Worm (Caenorhabditis elegans) whole organism, late embryonic: ENCODE results near the gene F58F9.1.
A peak's percentile ranks its signal among the peaks of the same experiment; 100 is the strongest.

Experiments used
- C38D4.7 ChIP-seq: fragments of 200-800 bp; sonication (Bioruptor generic); optimal IDR thresholded peaks from 2 replicates; lab custom pipeline; 2018; ENCODE audit warnings: mild to moderate bottlenecking, missing genetic modification characterization, moderate library complexity, missing compliant biosample characterization
- F13H6.1 ChIP-seq: sonication (generic microtip); optimal IDR thresholded peaks from 2 replicates; lab custom pipeline; 2016; ENCODE audit warnings: missing genetic modification characterization, missing compliant biosample characterization
- K02D7.2 ChIP-seq: sonication (generic microtip); optimal IDR thresholded peaks from 2 replicates; lab custom pipeline; 2017; ENCODE audit warnings: mild to moderate bottlenecking, missing genetic modification characterization, missing compliant biosample characterization
- K09A11.1 ChIP-seq: sonication (generic microtip); optimal IDR thresholded peaks from 2 replicates; lab custom pipeline; 2017; ENCODE audit warnings: antibody characterized with exemption, mild to moderate bottlenecking, missing genetic modification characterization, missing compliant biosample characterization; ENCODE audit not compliant: insufficient read depth
- ahr-1 ChIP-seq: sonication (generic microtip); optimal IDR thresholded peaks from 2 replicates; lab custom pipeline; 2016; ENCODE audit warnings: missing genetic modification characterization, missing compliant biosample characterization
- ama-1 ChIP-seq: fragments of 150-350 bp; optimal IDR thresholded peaks from 2 replicates; lab custom pipeline; 2014
- ceh-14 ChIP-seq: sonication (generic microtip); optimal IDR thresholded peaks from 2 replicates; lab custom pipeline; 2016; ENCODE audit warnings: missing genotype, missing genetic modification characterization, missing compliant biosample characterization
- ceh-19 ChIP-seq: fragments of 200-800 bp; sonication (Bioruptor generic); optimal IDR thresholded peaks from 2 replicates; lab custom pipeline; 2018; ENCODE audit warnings: mild to moderate bottlenecking, missing genetic modification characterization, missing compliant biosample characterization
- ceh-2 ChIP-seq: sonication (generic microtip); optimal IDR thresholded peaks from 2 replicates; lab custom pipeline; 2016; ENCODE audit warnings: missing genotype, missing genetic modification characterization, missing compliant biosample characterization
- ceh-22 ChIP-seq: sonication (generic microtip); optimal IDR thresholded peaks from 2 replicates; lab custom pipeline; 2017; ENCODE audit warnings: missing biosample characterization, missing genetic modification characterization
- ceh-24 ChIP-seq: sonication (generic microtip); optimal IDR thresholded peaks from 2 replicates; lab custom pipeline; 2016; ENCODE audit warnings: mild to moderate bottlenecking, missing genetic modification characterization, missing compliant biosample characterization
- ceh-30 ChIP-seq: fragments of 150-350 bp; optimal IDR thresholded peaks from 2 replicates; lab custom pipeline; 2014; ENCODE audit warnings: missing biosample characterization, missing genetic modification characterization
- ceh-31 ChIP-seq: sonication (generic microtip); optimal IDR thresholded peaks from 2 replicates; lab custom pipeline; 2016; ENCODE audit warnings: missing genetic modification characterization, missing compliant biosample characterization
- ceh-48 ChIP-seq: sonication (generic microtip); optimal IDR thresholded peaks from 2 replicates; lab custom pipeline; 2016; ENCODE audit warnings: missing genetic modification characterization, inconsistent platforms, missing compliant biosample characterization
- ceh-6 ChIP-seq: fragments of 200-800 bp; sonication (Bioruptor generic); optimal IDR thresholded peaks from 2 replicates; lab custom pipeline; 2018; ENCODE audit warnings: mild to moderate bottlenecking, missing genetic modification characterization, missing compliant biosample characterization
- ceh-9 ChIP-seq: sonication (generic microtip); optimal IDR thresholded peaks from 2 replicates; lab custom pipeline; 2016; ENCODE audit warnings: mild to moderate bottlenecking, missing genetic modification characterization, inconsistent platforms, missing compliant biosample characterization
- che-1 ChIP-seq: sonication (generic microtip); optimal IDR thresholded peaks from 2 replicates; lab custom pipeline; 2016; ENCODE audit warnings: mild to moderate bottlenecking, missing genetic modification characterization, missing compliant biosample characterization
- dve-1 ChIP-seq: sonication (generic microtip); optimal IDR thresholded peaks from 2 replicates; lab custom pipeline; 2017; ENCODE audit warnings: antibody characterized with exemption, mild to moderate bottlenecking, missing genetic modification characterization, missing compliant biosample characterization
- elt-2 ChIP-seq: sonication (generic microtip); optimal IDR thresholded peaks from 2 replicates; lab custom pipeline; 2016; ENCODE audit warnings: missing genetic modification reagents, missing genetic modification characterization, missing compliant biosample characterization
- elt-4 ChIP-seq: sonication (generic microtip); optimal IDR thresholded peaks from 2 replicates; lab custom pipeline; 2016; ENCODE audit warnings: missing genetic modification characterization, missing compliant biosample characterization
- fkh-10 ChIP-seq: fragments of 150-350 bp; optimal IDR thresholded peaks from 2 replicates; lab custom pipeline; 2014; ENCODE audit warnings: missing biosample characterization, missing genetic modification reagents, missing genetic modification characterization
- fkh-6 ChIP-seq: sonication (generic microtip); optimal IDR thresholded peaks from 2 replicates; lab custom pipeline; 2016; ENCODE audit warnings: missing genetic modification characterization, missing compliant biosample characterization
- hlh-30 ChIP-seq: sonication (generic microtip); optimal IDR thresholded peaks from 2 replicates; lab custom pipeline; 2017; ENCODE audit warnings: antibody characterized with exemption, missing genetic modification characterization, missing compliant biosample characterization; ENCODE audit not compliant: insufficient read depth
- hlh-6 ChIP-seq: sonication (generic microtip); optimal IDR thresholded peaks from 2 replicates; lab custom pipeline; 2016; ENCODE audit warnings: missing genotype, missing genetic modification characterization, missing compliant biosample characterization
- hlh-8 ChIP-seq: sonication (generic microtip); optimal IDR thresholded peaks from 2 replicates; lab custom pipeline; 2016; ENCODE audit warnings: missing genotype, missing genetic modification characterization, missing compliant biosample characterization
- mec-3 ChIP-seq: sonication (generic microtip); optimal IDR thresholded peaks from 2 replicates; lab custom pipeline; 2016; ENCODE audit warnings: borderline replicate concordance, missing genetic modification characterization, missing compliant biosample characterization
- nhr-232 ChIP-seq: sonication (generic microtip); optimal IDR thresholded peaks from 2 replicates; lab custom pipeline; 2016; ENCODE audit warnings: missing genetic modification characterization, missing compliant biosample characterization
- npax-4 ChIP-seq: sonication (generic microtip); optimal IDR thresholded peaks from 2 replicates; lab custom pipeline; 2016; ENCODE audit warnings: missing genetic modification characterization, missing compliant biosample characterization
- odd-2 ChIP-seq: sonication (generic microtip); optimal IDR thresholded peaks from 2 replicates; lab custom pipeline; 2017; ENCODE audit warnings: antibody characterized with exemption, mild to moderate bottlenecking, missing genetic modification characterization, missing compliant biosample characterization
- pat-9 ChIP-seq: fragments of 200-800 bp; sonication (Bioruptor generic); optimal IDR thresholded peaks from 2 replicates; lab custom pipeline; 2018; ENCODE audit warnings: mild to moderate bottlenecking, missing genetic modification characterization, moderate library complexity, missing compliant biosample characterization
- pha-4 ChIP-seq: fragments of 150-350 bp; optimal IDR thresholded peaks from 2 replicates; lab custom pipeline; 2018; ENCODE audit warnings: missing biosample characterization, missing genetic modification reagents, missing genetic modification characterization
- pros-1 ChIP-seq: fragments of 150-350 bp; optimal IDR thresholded peaks from 2 replicates; lab custom pipeline; 2014; ENCODE audit warnings: missing biosample characterization, missing genetic modification reagents, missing genetic modification characterization
- rnt-1 ChIP-seq: sonication (generic microtip); optimal IDR thresholded peaks from 2 replicates; lab custom pipeline; 2016; ENCODE audit warnings: missing genetic modification characterization, missing compliant biosample characterization
- sdc-2 ChIP-seq: sonication (generic microtip); optimal IDR thresholded peaks from 2 replicates; lab custom pipeline; 2016; ENCODE audit warnings: missing genotype, missing genetic modification characterization, missing compliant biosample characterization
- sox-4 ChIP-seq: sonication (generic microtip); optimal IDR thresholded peaks from 2 replicates; lab custom pipeline; 2017; ENCODE audit warnings: mild to moderate bottlenecking, missing genetic modification characterization, inconsistent platforms, missing compliant biosample characterization
- syd-9 ChIP-seq: sonication (generic microtip); optimal IDR thresholded peaks from 2 replicates; lab custom pipeline; 2016; ENCODE audit warnings: mild to moderate bottlenecking, missing genetic modification characterization, moderate library complexity, missing compliant biosample characterization
- tbx-2 ChIP-seq: sonication (generic microtip); optimal IDR thresholded peaks from 2 replicates; lab custom pipeline; 2016; ENCODE audit warnings: missing genetic modification characterization, missing compliant biosample characterization
- ttx-3 ChIP-seq: sonication (generic microtip); optimal IDR thresholded peaks from 2 replicates; lab custom pipeline; 2016; ENCODE audit warnings: missing genetic modification reagents, missing genetic modification characterization, missing compliant biosample characterization
- unc-3 ChIP-seq, 2 experiments: fragments of 200-800 bp in 1 of 2; sonication (Bioruptor generic) in 1 of 2; sonication (generic microtip) in 1 of 2; conservative IDR thresholded peaks in 1 of 2; optimal IDR thresholded peaks in 1 of 2; 2 replicates each; pipeline versions ENCODE4 v1.3.6 to Lab custom; 2016 to 2022; ENCODE audit warnings: missing compliant biosample characterization in 2 of 2, missing genetic modification characterization in 2 of 2, missing genetic modification reagents in 1 of 2
- unc-42 ChIP-seq: sonication (generic microtip); optimal IDR thresholded peaks from 2 replicates; lab custom pipeline; 2016; ENCODE audit warnings: missing genotype, missing genetic modification characterization, missing compliant biosample characterization
- unc-55 ChIP-seq: sonication (generic microtip); optimal IDR thresholded peaks from 2 replicates; lab custom pipeline; 2017; ENCODE audit warnings: missing biosample characterization, missing genetic modification reagents, missing genetic modification characterization

The F58F9.1 gene

ce11 chrIV:6284277-6284676 lies 34.6 kb downstream of the F58F9.1 start, which contains the start of gene ops-1:
TSS of gene ops-1 (minus strand) at chrIV:6284377.
- no peak for TF ChIP-seq elt-4 (tag; lab: Kevin White, UChicago)
- no peak for TF ChIP-seq tbx-2
- TF ChIP-seq hlh-6 (tag; lab: Kevin White, UChicago) = no peak
- TF ChIP-seq unc-42 = no peak
- TF ChIP-seq ceh-48 (tag; lab: Kevin White, UChicago) = no peak
- no peak for TF ChIP-seq npax-4 (tag; lab: Kevin White, UChicago)
- TF ChIP-seq che-1 (tag; lab: Kevin White, UChicago) = no peak
- no peak for TF ChIP-seq unc-3 (GFP tag; conservative IDR thresholded peaks at IDR 0.05; lab: Robert Waterston, UW)
- no peak for TF ChIP-seq unc-3 (tag; optimal IDR thresholded peaks at IDR 0.05; lab: Kevin White, UChicago)
- TF ChIP-seq ceh-24 = no peak
- TF ChIP-seq elt-2 (tag; lab: Kevin White, UChicago) = no peak
- TF ChIP-seq sox-4 = no peak
- TF ChIP-seq pros-1 (tag; lab: Kevin White, UChicago) = no peak
- no peak for TF ChIP-seq ceh-30 (tag; lab: Kevin White, UChicago)
- no peak for TF ChIP-seq ceh-19 (GFP tag; lab: Kevin White, UChicago)
- no peak for TF ChIP-seq C38D4.7 (GFP tag; lab: Kevin White, UChicago)
- TF ChIP-seq hlh-30 = no peak
- TF ChIP-seq ceh-14 (tag; lab: Kevin White, UChicago) = no peak
- no peak for TF ChIP-seq K02D7.2
- TF ChIP-seq ama-1 (lab: Kevin White, UChicago) = no peak
- no peak for TF ChIP-seq ceh-22 (tag; lab: Kevin White, UChicago)

ce11 chrIV:6290741-6291140 lies 41.1 kb downstream of the F58F9.1 start, which contains the start of gene srv-24:
TSS of gene srv-24 (minus strand) at chrIV:6290841.
- TF ChIP-seq hlh-8 (no peak), odd-2 (tag; lab: Kevin White, UChicago) (no peak), tbx-2 (no peak), ceh-6 (GFP tag; lab: Kevin White, UChicago) (no peak), ceh-9 (tag; lab: Kevin White, UChicago) (no peak), pat-9 (no peak), K02D7.2 (no peak), ceh-31 (tag; lab: Kevin White, UChicago) (no peak), sdc-2 (tag; lab: Kevin White, UChicago) (no peak), ttx-3 (tag; lab: Kevin White, UChicago) (no peak), unc-55 (GFP tag; lab: Kevin White, UChicago) (no peak), hlh-30 (no peak), fkh-6 (tag; lab: Kevin White, UChicago) (no peak), syd-9 (tag; lab: Kevin White, UChicago) (no peak), ahr-1 (tag; lab: Kevin White, UChicago) (no peak), ceh-22 (tag; lab: Kevin White, UChicago) (no peak), ceh-48 (tag; lab: Kevin White, UChicago) (no peak), rnt-1 (tag; lab: Kevin White, UChicago) (no peak)

DNA sequence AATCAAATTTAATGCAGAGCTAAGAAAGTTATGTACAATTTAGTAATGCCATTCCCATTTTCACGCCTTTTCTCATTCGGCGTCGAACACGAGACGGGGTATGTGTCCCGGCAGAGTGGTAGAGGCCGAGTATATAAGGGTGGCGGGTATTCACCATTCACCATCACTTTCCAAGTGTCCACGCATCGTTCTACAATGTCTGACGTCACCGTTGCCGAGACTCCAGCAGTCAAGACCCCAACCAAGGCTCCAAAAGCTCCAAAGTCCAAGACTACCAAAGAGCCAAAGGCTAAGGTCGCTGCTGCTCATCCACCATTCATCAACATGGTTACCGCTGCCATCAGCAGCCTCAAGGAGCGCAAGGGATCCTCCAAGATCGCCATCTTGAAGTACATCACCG lies 44.4 kb downstream of the F58F9.1 start, which contains the start of gene hil-2:
Gene hil-2 (plus strand): TSS at position 160 of the 400 bp plus-strand sequence.
- peak; percentile 26 for TF ChIP-seq elt-2 (tag; lab: Kevin White, UChicago)
- no peak for TF ChIP-seq nhr-232
- peak; percentile 34 for TF ChIP-seq ama-1 (lab: Kevin White, UChicago)
- peak; percentile 53 for TF ChIP-seq ceh-31 (tag; lab: Kevin White, UChicago)

- TF ChIP-seq pha-4 (tag; lab: Kevin White, UChicago) (no peak), fkh-10 (no peak), mec-3 (tag; lab: Kevin White, UChicago) (no peak), ceh-2 (tag; lab: Kevin White, UChicago) (no peak), pat-9 (no peak), dve-1 (no peak), F13H6.1 (no peak), K09A11.1 (no peak), fkh-6 (tag; lab: Kevin White, UChicago) (no peak), ttx-3 (tag; lab: Kevin White, UChicago) (no peak), sdc-2 (tag; lab: Kevin White, UChicago) (no peak)
Observed at ce11 chrIV:6298253-6298652, 48.6 kb downstream of the F58F9.1 start, which contains the start of gene srv-27. TSS of gene srv-27 (minus strand) at chrIV:6298353.
